Fruit fly (Drosophila melanogaster): ENCODE results near the gene CG7632.
A peak's percentile ranks its signal among the peaks of the same experiment; 100 is the strongest.

Gene CG7632

DNA sequence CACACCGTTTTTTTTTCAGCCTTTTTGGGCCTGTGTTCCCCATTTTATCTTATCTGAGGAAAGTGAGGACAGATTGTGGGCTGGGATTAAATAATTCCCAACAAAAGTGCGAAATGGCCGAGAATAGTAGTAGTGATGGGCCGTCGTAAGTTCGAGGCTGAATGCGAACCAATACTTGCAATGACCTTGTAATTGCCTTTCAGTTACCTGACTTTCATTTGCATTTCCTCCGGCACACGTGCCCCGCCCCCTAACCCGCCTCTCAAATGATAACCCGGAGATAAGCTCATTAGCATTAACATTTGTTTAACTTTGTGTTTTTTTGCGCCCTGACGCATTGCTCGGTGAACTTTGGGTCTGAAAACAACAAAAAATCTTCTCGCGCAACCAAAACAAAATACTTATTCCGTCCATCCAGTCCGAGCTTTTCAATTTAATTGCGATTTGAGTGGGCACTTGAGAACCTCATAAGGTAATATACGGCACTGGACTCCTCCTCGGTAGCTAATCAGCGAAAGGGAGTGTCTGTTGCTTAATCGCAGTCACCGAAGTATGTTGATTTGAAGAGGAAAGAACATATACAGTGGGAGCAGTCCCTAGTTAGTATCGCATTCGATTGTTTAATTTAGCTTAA lies 26.5 kb upstream of the CG7632 start (continued):
- TF ChIP-seq BtbVII (GFP tag; optimal IDR thresholded peaks at IDR 0.05): peak; percentile 19

DNA sequence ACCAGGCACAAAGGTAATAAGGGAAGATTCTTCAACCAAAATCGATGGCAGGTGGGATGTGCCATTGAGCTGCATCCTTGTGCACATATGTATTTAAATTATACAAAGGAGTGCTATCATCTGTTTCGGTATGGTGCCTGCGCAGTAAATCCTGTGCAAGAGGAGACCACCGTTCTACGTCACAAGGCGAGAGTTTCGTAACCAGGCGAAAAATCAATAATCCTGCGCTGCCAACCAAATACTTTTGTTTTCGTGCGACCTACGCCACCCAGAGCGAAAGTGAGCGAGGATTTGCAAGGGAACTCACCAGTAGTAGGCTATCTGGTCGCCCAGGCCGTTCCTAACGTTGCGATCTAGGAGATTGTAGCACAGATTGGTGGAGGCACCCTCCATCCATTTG lies 25.3 kb upstream of the CG7632 start:
- TF ChIP-seq HmgD (GFP tag; optimal IDR thresholded peaks at IDR 0.05) (no peak), Blimp-1 (GFP tag; optimal IDR thresholded peaks at IDR 0.05) (no peak), CG7271 (tag; optimal IDR thresholded peaks at IDR 0.05) (no peak), hb (GFP tag; IDR thresholded peaks at IDR 0.05; ENCODE audit: partially characterized antibody) (no peak), ewg (GFP tag; optimal IDR thresholded peaks at IDR 0.05) (peak; percentile 66), Med (GFP tag) (peak; percentile 4), onecut (GFP tag; IDR thresholded peaks at IDR 0.05) (peak; percentile 98), Dbx (GFP tag; IDR thresholded peaks at IDR 0.05) (0 out of 3 replicates have a peak, but pooled peaks have one; percentile 8), Trl (optimal IDR thresholded peaks at IDR 0.05) (no peak), Trl (GFP tag; optimal IDR thresholded peaks at IDR 0.05) (no peak), CG8765 (GFP tag; IDR thresholded peaks at IDR 0.05) (no peak)

DNA sequence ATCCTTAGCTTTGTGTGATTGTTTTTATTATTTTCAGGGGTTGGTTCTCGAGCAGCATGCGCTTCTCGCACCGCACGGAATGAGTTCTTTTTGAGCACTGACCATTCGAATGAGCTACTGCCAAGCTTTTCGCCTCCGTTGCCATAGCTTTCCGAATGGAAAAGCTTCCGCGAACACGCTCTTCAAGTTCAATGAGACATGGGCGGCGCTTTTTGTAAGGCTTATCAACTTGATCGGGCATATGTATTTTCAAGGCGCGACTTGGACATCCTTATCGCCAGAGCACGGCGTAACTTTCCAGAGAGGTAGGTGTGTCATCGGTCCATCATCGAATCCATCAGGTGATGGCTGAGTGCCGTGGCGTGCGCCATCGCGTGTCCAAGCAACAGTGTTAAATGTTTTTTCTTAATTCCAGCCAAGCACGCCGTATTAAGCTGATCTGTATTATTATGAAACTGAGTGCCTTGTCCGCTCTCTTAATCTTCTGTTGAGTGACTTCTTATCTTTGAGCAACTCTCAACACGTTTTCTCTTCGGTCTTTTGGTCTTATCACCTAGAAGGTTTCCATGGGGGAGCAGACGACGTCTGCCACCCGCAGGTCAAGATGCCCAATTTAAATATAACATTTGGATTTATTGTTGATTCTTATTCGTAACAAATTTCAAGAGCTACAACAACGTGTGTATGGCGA lies 24.5 kb upstream of the CG7632 start, which contains the start of gene AcCoAS:
Gene AcCoAS, minus strand, starts transcription at position 368 of the 691 bp plus-strand sequence.
- no peak for TF ChIP-seq wek (GFP tag; optimal IDR thresholded peaks at IDR 0.05)
- no peak for TF ChIP-seq lov (optimal IDR thresholded peaks at IDR 0.05)
- TF ChIP-seq lov (GFP tag; IDR thresholded peaks at IDR 0.05): 0 out of 3 replicates have a peak, but pooled peaks have one; percentile 51
- TF ChIP-seq Antp (GFP tag; optimal IDR thresholded peaks at IDR 0.05): peak; percentile 7
- TF ChIP-seq CG14860 (GFP tag; IDR thresholded peaks at IDR 0.05; ENCODE audit: partially characterized antibody): no peak
- TF ChIP-seq Meics (GFP tag; optimal IDR thresholded peaks at IDR 0.05): peak; percentile 52
- TF ChIP-seq ato (GFP tag; IDR thresholded peaks at IDR 0.05; ENCODE audit: partially characterized antibody): no peak
- TF ChIP-seq Myb (GFP tag; optimal IDR thresholded peaks at IDR 0.05): peak; percentile 3
- no peak for TF ChIP-seq CG33213 (GFP tag; optimal IDR thresholded peaks at IDR 0.05)
- no peak for TF ChIP-seq mld (GFP tag; IDR thresholded peaks at IDR 0.05; ENCODE audit: partially characterized antibody)
- TF ChIP-seq Nf-YA (GFP tag; IDR thresholded peaks at IDR 0.05): no peak
- peak; percentile 16 to 87 for TF ChIP-seq Pdp1 (GFP tag; optimal IDR thresholded peaks at IDR 0.05)
- peak; percentile 27 for TF ChIP-seq Hey (tag; optimal IDR thresholded peaks at IDR 0.05)
- no peak for TF ChIP-seq btn (GFP tag; optimal IDR thresholded peaks at IDR 0.05)
- no peak for TF ChIP-seq sr (GFP tag; IDR thresholded peaks at IDR 0.05)
- TF ChIP-seq CG7556 (GFP tag; optimal IDR thresholded peaks at IDR 0.05): peak; percentile 32
- TF ChIP-seq Poxn (GFP tag; IDR thresholded peaks at IDR 0.05): no peak
- no peak for TF ChIP-seq CG4707 (GFP tag; optimal IDR thresholded peaks at IDR 0.05)
- TF ChIP-seq CG1792 (GFP tag; optimal IDR thresholded peaks at IDR 0.05): no peak
- peak; percentile 34; the same call in 1 of the 3 replicates for TF ChIP-seq CG34422 (GFP tag; IDR thresholded peaks at IDR 0.05)
- TF ChIP-seq Gsc (GFP tag; IDR thresholded peaks at IDR 0.05): no peak
- TF ChIP-seq ind (GFP tag; optimal IDR thresholded peaks at IDR 0.05): peak; percentile 1
- TF ChIP-seq CG3995 (GFP tag; optimal IDR thresholded peaks at IDR 0.05): no peak
- TF ChIP-seq CG15514 (GFP tag; optimal IDR thresholded peaks at IDR 0.05): peak; percentile 50
- TF ChIP-seq CG30403 (GFP tag; optimal IDR thresholded peaks at IDR 0.05): peak; percentile 22
- no peak for TF ChIP-seq CG43689 (GFP tag; IDR thresholded peaks at IDR 0.05)
- peak; percentile 30 for TF ChIP-seq pho (GFP tag; optimal IDR thresholded peaks at IDR 0.05)
- TF ChIP-seq CG14014 (GFP tag; IDR thresholded peaks at IDR 0.05): peak; percentile 50; the same call in 1 of the 2 replicates
- TF ChIP-seq CG11247 (GFP tag; IDR thresholded peaks at IDR 0.05): no peak
- TF ChIP-seq CG18619 (GFP tag; optimal IDR thresholded peaks at IDR 0.05): no peak
- peak; percentile 85 for TF ChIP-seq CG3163 (GFP tag; optimal IDR thresholded peaks at IDR 0.05)
- no peak for TF ChIP-seq BEAF-32 (GFP tag; optimal IDR thresholded peaks at IDR 0.05)
- peak; percentile 15 for TF ChIP-seq ash1 (GFP tag; optimal IDR thresholded peaks at IDR 0.05)
- no peak for TF ChIP-seq CG2875 (GFP tag; optimal IDR thresholded peaks at IDR 0.05)
